6 fruit fly cellular contexts compared by ENCODE assay signal in genomic region chr3L:4071561-4072049, dm6.
A peak's percentile ranks its signal among the peaks of the same experiment; 100 is the strongest.
TF ChIP-seq lines count a peak whose summit lies in the region.

TSS of gene wit (minus strand) at chr3L:4071717.

- TF ChIP-seq CTCF in whole organism, embryonic (GFP tag; optimal IDR thresholded peaks at IDR 0.05; lab: Kevin White, UChicago): no peak

TF ChIP-seq in whole organism, 6 proteins besides CTCF, POLR2A, EP300 and RAD21:
- TF ChIP-seq Dll (optimal IDR thresholded peaks at IDR 0.05; lab: Kevin White, UChicago) (peak; percentile 91), psq (optimal IDR thresholded peaks at IDR 0.05; lab: Kevin White, UChicago) (peak; percentile 65), EcR (GFP tag; optimal IDR thresholded peaks at IDR 0.05; lab: Kevin White, UChicago) (no peak), pan (optimal IDR thresholded peaks at IDR 0.05; lab: Kevin White, UChicago) (no peak), usp (GFP tag; optimal IDR thresholded peaks at IDR 0.05; lab: Kevin White, UChicago) (no peak), CG8478 (optimal IDR thresholded peaks at IDR 0.05; lab: Kevin White, UChicago) (no peak)

TF ChIP-seq in whole organism, adult, 20 proteins besides CTCF, POLR2A, EP300 and RAD21 (continues in another document):
- TF ChIP-seq Crg-1 (GFP tag; optimal IDR thresholded peaks at IDR 0.05; lab: Kevin White, UChicago) (no peak), CG33017 (tag; optimal IDR thresholded peaks at IDR 0.05; lab: Kevin White, UChicago) (peak; percentile 75), toe (GFP tag; optimal IDR thresholded peaks at IDR 0.05; lab: Kevin White, UChicago) (no peak), ovo (GFP tag; optimal IDR thresholded peaks at IDR 0.05; lab: Kevin White, UChicago) (peak; percentile 15), CG14711 (tag; optimal IDR thresholded peaks at IDR 0.05; lab: Kevin White, UChicago) (peak; percentile 14), CG1620 (GFP tag; optimal IDR thresholded peaks at IDR 0.05; lab: Kevin White, UChicago) (no peak), tj (GFP tag; optimal IDR thresholded peaks at IDR 0.05; lab: Kevin White, UChicago) (peak; percentile 73), CG7101 (tag; optimal IDR thresholded peaks at IDR 0.05; lab: Kevin White, UChicago) (peak; percentile 42), CG5204 (GFP tag; optimal IDR thresholded peaks at IDR 0.05; lab: Kevin White, UChicago) (no peak), cnc (optimal IDR thresholded peaks at IDR 0.05; lab: Kevin White, UChicago) (no peak), CG11617 (GFP tag; optimal IDR thresholded peaks at IDR 0.05; lab: Kevin White, UChicago) (no peak), CG12768 (GFP tag; optimal IDR thresholded peaks at IDR 0.05; lab: Kevin White, UChicago) (peak; percentile 58), Hr96 (GFP tag; optimal IDR thresholded peaks at IDR 0.05; lab: Kevin White, UChicago) (peak; percentile 31), Mnt (GFP tag; optimal IDR thresholded peaks at IDR 0.05; lab: Kevin White, UChicago) (peak; percentile 83), cic (GFP tag; optimal IDR thresholded peaks at IDR 0.05; lab: Kevin White, UChicago) (peak; percentile 34), kay (GFP tag; lab: Kevin White, UChicago; ENCODE audit: borderline replicate concordance) (no peak), Clk (GFP tag; optimal IDR thresholded peaks at IDR 0.05; lab: Kevin White, UChicago) (peak; percentile 48)

TF ChIP-seq in whole organism, embryonic, 481 proteins besides CTCF, POLR2A, EP300 and RAD21 (continues in another document):
- TF ChIP-seq ci (GFP tag; IDR thresholded peaks at IDR 0.05; lab: Robert Waterston, UW): peak; percentile 72; the same call in 2 of the 3 replicates
- TF ChIP-seq ewg (GFP tag; optimal IDR thresholded peaks at IDR 0.05; lab: Kevin White, UChicago): no peak
- no peak for TF ChIP-seq Atf-2 (GFP tag; optimal IDR thresholded peaks at IDR 0.05; lab: Kevin White, UChicago)
- TF ChIP-seq Trl (optimal IDR thresholded peaks at IDR 0.05; lab: Kevin White, UChicago): peak; percentile 90 to 95
- peak; percentile 59 for TF ChIP-seq Trl (GFP tag; optimal IDR thresholded peaks at IDR 0.05; lab: Kevin White, UChicago)
- no peak for TF ChIP-seq pum (GFP tag; optimal IDR thresholded peaks at IDR 0.05; lab: Kevin White, UChicago)
- TF ChIP-seq eve (GFP tag; optimal IDR thresholded peaks at IDR 0.05; lab: Kevin White, UChicago): no peak
- TF ChIP-seq phol (tag; optimal IDR thresholded peaks at IDR 0.05; lab: Kevin White, UChicago): no peak
- no peak for TF ChIP-seq CG1647 (GFP tag; optimal IDR thresholded peaks at IDR 0.05; lab: Kevin White, UChicago)
- no peak for TF ChIP-seq prd (optimal IDR thresholded peaks at IDR 0.05; lab: Kevin White, UChicago)
- TF ChIP-seq prd (GFP tag; IDR thresholded peaks at IDR 0.05; lab: Robert Waterston, UW): no peak
- TF ChIP-seq sug (tag; optimal IDR thresholded peaks at IDR 0.05; lab: Kevin White, UChicago): peak; percentile 22
- no peak for TF ChIP-seq Bteb2 (GFP tag; optimal IDR thresholded peaks at IDR 0.05; lab: Kevin White, UChicago)
- TF ChIP-seq CG32772 (GFP tag; IDR thresholded peaks at IDR 0.05; lab: Robert Waterston, UW): no peak
- TF ChIP-seq CG10654 (GFP tag; optimal IDR thresholded peaks at IDR 0.05; lab: Kevin White, UChicago): no peak
- TF ChIP-seq CG43689 (GFP tag; IDR thresholded peaks at IDR 0.05; lab: Robert Waterston, UW): no peak
- peak; percentile 30 for TF ChIP-seq CrebB (tag; optimal IDR thresholded peaks at IDR 0.05; lab: Kevin White, UChicago)
- no peak for TF ChIP-seq CG1529 (GFP tag; optimal IDR thresholded peaks at IDR 0.05; lab: Kevin White, UChicago)
- TF ChIP-seq CG12071 (GFP tag; optimal IDR thresholded peaks at IDR 0.05; lab: Kevin White, UChicago): peak; percentile 47

TF ChIP-seq in whole organism, prepupa, 60 proteins besides CTCF, POLR2A, EP300 and RAD21 (continues in another document):
- TF ChIP-seq CG8319 (GFP tag; optimal IDR thresholded peaks at IDR 0.05; lab: Kevin White, UChicago): no peak
- no peak for TF ChIP-seq CG11762 (GFP tag; optimal IDR thresholded peaks at IDR 0.05; lab: Kevin White, UChicago; ENCODE audit: insufficient read depth)
- peak; percentile 10 for TF ChIP-seq topi (GFP tag; optimal IDR thresholded peaks at IDR 0.05; lab: Kevin White, UChicago)
- TF ChIP-seq CG4318 (GFP tag; optimal IDR thresholded peaks at IDR 0.05; lab: Kevin White, UChicago): no peak
- TF ChIP-seq eg (GFP tag; IDR thresholded peaks at IDR 0.05; lab: Robert Waterston, UW): peak; percentile 65; the same call in 2 of the 3 replicates
- TF ChIP-seq Eip93F (GFP tag; optimal IDR thresholded peaks at IDR 0.05; lab: Kevin White, UChicago): no peak
- peak; percentile 38 for TF ChIP-seq net (GFP tag; optimal IDR thresholded peaks at IDR 0.05; lab: Kevin White, UChicago)
- no peak for TF ChIP-seq fd59A (GFP tag; optimal IDR thresholded peaks at IDR 0.05; lab: Kevin White, UChicago)
- TF ChIP-seq CG7368 (GFP tag; optimal IDR thresholded peaks at IDR 0.05; lab: Kevin White, UChicago): no peak
- TF ChIP-seq Gug (GFP tag; IDR thresholded peaks at IDR 0.05; lab: Robert Waterston, UW): no peak
- peak; percentile 63 for TF ChIP-seq CG3919 (GFP tag; optimal IDR thresholded peaks at IDR 0.05; lab: Kevin White, UChicago)
- TF ChIP-seq Hr4 (GFP tag; optimal IDR thresholded peaks at IDR 0.05; lab: Kevin White, UChicago): peak; percentile 56
- TF ChIP-seq CG11294 (GFP tag; IDR thresholded peaks at IDR 0.05; lab: Robert Waterston, UW): no peak
- peak; percentile 67 for TF ChIP-seq CG8119 (GFP tag; IDR thresholded peaks at IDR 0.05; lab: Robert Waterston, UW)
- no peak for TF ChIP-seq salr (GFP tag; optimal IDR thresholded peaks at IDR 0.05; lab: Kevin White, UChicago)
- TF ChIP-seq CG10669 (GFP tag; optimal IDR thresholded peaks at IDR 0.05; lab: Kevin White, UChicago): no peak
- peak; percentile 70 for TF ChIP-seq vri (GFP tag; optimal IDR thresholded peaks at IDR 0.05; lab: Kevin White, UChicago)
- TF ChIP-seq CG6808 (GFP tag; optimal IDR thresholded peaks at IDR 0.05; lab: Kevin White, UChicago): no peak
- TF ChIP-seq esn (GFP tag; optimal IDR thresholded peaks at IDR 0.05; lab: Kevin White, UChicago): peak; percentile 38

TF ChIP-seq in whole organism, pupa, 21 proteins besides CTCF, POLR2A, EP300 and RAD21 (continues in another document):
- peak; percentile 67; the same call in 2 of the 3 replicates for TF ChIP-seq fd96Ca (GFP tag; IDR thresholded peaks at IDR 0.05; lab: Robert Waterston, UW)
- TF ChIP-seq CG14655 (GFP tag; optimal IDR thresholded peaks at IDR 0.05; lab: Kevin White, UChicago): no peak
- peak; percentile 36 for TF ChIP-seq Snoo (tag; optimal IDR thresholded peaks at IDR 0.05; lab: Kevin White, UChicago)
- peak; percentile 11 for TF ChIP-seq gl (tag; optimal IDR thresholded peaks at IDR 0.05; lab: Kevin White, UChicago)
- TF ChIP-seq CG17806 (tag; optimal IDR thresholded peaks at IDR 0.05; lab: Kevin White, UChicago): peak; percentile 12
- no peak for TF ChIP-seq D1 (tag; optimal IDR thresholded peaks at IDR 0.05; lab: Kevin White, UChicago)
- no peak for TF ChIP-seq rn (GFP tag; IDR thresholded peaks at IDR 0.05; lab: Robert Waterston, UW)
- TF ChIP-seq CG8159 (tag; optimal IDR thresholded peaks at IDR 0.05; lab: Kevin White, UChicago): no peak
- TF ChIP-seq Ets98B (GFP tag; IDR thresholded peaks at IDR 0.05; lab: Robert Waterston, UW): peak; percentile 80; the same call in 1 of the 2 replicates
- TF ChIP-seq Pif1B (GFP tag; optimal IDR thresholded peaks at IDR 0.05; lab: Kevin White, UChicago): peak; percentile 86
- TF ChIP-seq CG9948 (tag; optimal IDR thresholded peaks at IDR 0.05; lab: Kevin White, UChicago): no peak
- no peak; the same call in none of the 3 replicates for TF ChIP-seq CG4496 (GFP tag; IDR thresholded peaks at IDR 0.05; lab: Robert Waterston, UW)
- TF ChIP-seq Pif1A (GFP tag; optimal IDR thresholded peaks at IDR 0.05; lab: Kevin White, UChicago): peak; percentile 75
- no peak for TF ChIP-seq CG15710 (tag; optimal IDR thresholded peaks at IDR 0.05; lab: Kevin White, UChicago)
- peak; percentile 61 for TF ChIP-seq CG13204 (GFP tag; optimal IDR thresholded peaks at IDR 0.05; lab: Kevin White, UChicago)
- no peak for TF ChIP-seq CG8301 (tag; optimal IDR thresholded peaks at IDR 0.05; lab: Kevin White, UChicago)
- no peak for TF ChIP-seq EcR (GFP tag; optimal IDR thresholded peaks at IDR 0.05; lab: Kevin White, UChicago)
- TF ChIP-seq CG34367 (tag; optimal IDR thresholded peaks at IDR 0.05; lab: Kevin White, UChicago): peak; percentile 23
- TF ChIP-seq CG10348 (GFP tag; IDR thresholded peaks at IDR 0.05; lab: Robert Waterston, UW): no peak
- TF ChIP-seq CG12605 (GFP tag; IDR thresholded peaks at IDR 0.05; lab: Robert Waterston, UW): peak; percentile 97

TF ChIP-seq in whole organism, wandering third instar larva, 38 proteins besides CTCF, POLR2A, EP300 and RAD21 (continues in another document):
- TF ChIP-seq N (GFP tag; optimal IDR thresholded peaks at IDR 0.05; lab: Kevin White, UChicago): no peak
- TF ChIP-seq Jra (GFP tag; optimal IDR thresholded peaks at IDR 0.05; lab: Kevin White, UChicago): peak; percentile 53
- peak; percentile 18 for TF ChIP-seq Sp1 (GFP tag; optimal IDR thresholded peaks at IDR 0.05; lab: Kevin White, UChicago)
- TF ChIP-seq sv (GFP tag; optimal IDR thresholded peaks at IDR 0.05; lab: Kevin White, UChicago): no peak
- no peak for TF ChIP-seq foxo (GFP tag; optimal IDR thresholded peaks at IDR 0.05; lab: Kevin White, UChicago)
- no peak for TF ChIP-seq Myc (optimal IDR thresholded peaks at IDR 0.05; lab: Kevin White, UChicago)
- peak; percentile 99 for TF ChIP-seq fru (GFP tag; optimal IDR thresholded peaks at IDR 0.05; lab: Kevin White, UChicago)
- TF ChIP-seq dsf (GFP tag; optimal IDR thresholded peaks at IDR 0.05; lab: Kevin White, UChicago; ENCODE audit: borderline replicate concordance): no peak
- TF ChIP-seq Abd-B (GFP tag; optimal IDR thresholded peaks at IDR 0.05; lab: Kevin White, UChicago): no peak
- TF ChIP-seq HLH106 (tag; optimal IDR thresholded peaks at IDR 0.05; lab: Kevin White, UChicago): no peak
- TF ChIP-seq rgr (GFP tag; optimal IDR thresholded peaks at IDR 0.05; lab: Kevin White, UChicago): peak; percentile 52
- TF ChIP-seq Rel (GFP tag; optimal IDR thresholded peaks at IDR 0.05; lab: Kevin White, UChicago): peak; percentile 10
- no peak for TF ChIP-seq Rel (tag; optimal IDR thresholded peaks at IDR 0.05; lab: Kevin White, UChicago)
- TF ChIP-seq tai (GFP tag; optimal IDR thresholded peaks at IDR 0.05; lab: Kevin White, UChicago): no peak
- TF ChIP-seq OdsH (GFP tag; optimal IDR thresholded peaks at IDR 0.05; lab: Kevin White, UChicago): no peak
- TF ChIP-seq Mio (GFP tag; optimal IDR thresholded peaks at IDR 0.05; lab: Kevin White, UChicago): no peak
- peak; percentile 98 for TF ChIP-seq Dif (GFP tag; optimal IDR thresholded peaks at IDR 0.05; lab: Kevin White, UChicago; ENCODE audit: partially characterized antibody)
- TF ChIP-seq CG32264 (GFP tag; optimal IDR thresholded peaks at IDR 0.05; lab: Kevin White, UChicago): peak; percentile 47
- no peak for TF ChIP-seq Hr78 (GFP tag; optimal IDR thresholded peaks at IDR 0.05; lab: Kevin White, UChicago)
- TF ChIP-seq dmrt93B (GFP tag; optimal IDR thresholded peaks at IDR 0.05; lab: Kevin White, UChicago): no peak
- TF ChIP-seq lola (GFP tag; optimal IDR thresholded peaks at IDR 0.05; lab: Kevin White, UChicago): no peak
- peak; percentile 16 for TF ChIP-seq h (GFP tag; optimal IDR thresholded peaks at IDR 0.05; lab: Kevin White, UChicago)
